Fruit fly (Drosophila melanogaster) whole organism, wandering third instar larva: Measurements from ENCODE around the gene RpL27A.

Experiments used
- Abd-B ChIP-seq: fragments of >200 bp; optimal IDR thresholded peaks from 2 replicates; lab custom pipeline; 2017; ENCODE audit warnings: missing biosample characterization, missing genetic modification characterization
- CG9705 ChIP-seq: fragments of 200-800 bp; sonication (Bioruptor generic); optimal IDR thresholded peaks from 2 replicates; lab custom pipeline; 2018; ENCODE audit warnings: missing biosample characterization, mild to moderate bottlenecking, missing genetic modification characterization
- CrebA ChIP-seq: fragments of 200-800 bp; sonication (Bioruptor generic); optimal IDR thresholded peaks from 2 replicates; lab custom pipeline; 2016; ENCODE audit warnings: missing biosample characterization, mild to moderate bottlenecking, missing genetic modification characterization, borderline replicate concordance
- Dfd ChIP-seq: fragments of >200 bp; optimal IDR thresholded peaks from 2 replicates; lab custom pipeline; 2017; ENCODE audit warnings: missing biosample characterization, missing genetic modification characterization
- Dif ChIP-seq: fragments of 200-275, 200-300 bp; sonication (Bioruptor generic); optimal IDR thresholded peaks from 2 replicates; lab custom pipeline; 2018; ENCODE audit warnings: missing biosample characterization, missing genetic modification characterization; ENCODE audit not compliant: partially characterized antibody
- GATAd ChIP-seq: sonication (Bioruptor generic); optimal IDR thresholded peaks from 2 replicates; lab custom pipeline; 2016; ENCODE audit warnings: missing biosample characterization, missing genetic modification characterization
- HLH106 ChIP-seq: fragments of 200-800 bp; optimal IDR thresholded peaks from 3 replicates; lab custom pipeline; 2019; ENCODE audit warnings: missing biosample characterization, mild to moderate bottlenecking, missing genetic modification characterization, moderate library complexity
- Hnf4 ChIP-seq: fragments of 200-800 bp; sonication (Bioruptor generic); optimal IDR thresholded peaks from 2 replicates; lab custom pipeline; 2016; ENCODE audit warnings: missing biosample characterization, mild to moderate bottlenecking, missing genetic modification characterization
- Hr78 ChIP-seq: fragments of >200 bp; optimal IDR thresholded peaks from 2 replicates; lab custom pipeline; 2017; ENCODE audit warnings: missing biosample characterization, missing genetic modification characterization
- Hr83 ChIP-seq: fragments of 200-300 bp; sonication (Bioruptor generic); optimal IDR thresholded peaks from 2 replicates; lab custom pipeline; 2016; ENCODE audit warnings: missing biosample characterization, mild to moderate bottlenecking, missing genetic modification characterization, moderate library complexity; ENCODE audit not compliant: poor library complexity, severe bottlenecking
- Jra ChIP-seq: sonication (Bioruptor generic); optimal IDR thresholded peaks from 2 replicates; lab custom pipeline; 2016; ENCODE audit warnings: missing biosample characterization, missing genetic modification characterization
- Mio ChIP-seq: sonication (Bioruptor generic); optimal IDR thresholded peaks from 2 replicates; lab custom pipeline; 2016; ENCODE audit warnings: missing biosample characterization, missing genetic modification characterization
- Myc ChIP-seq: fragments of >200 bp; optimal IDR thresholded peaks from 2 replicates; lab custom pipeline; 2017
- N ChIP-seq: fragments of >200 bp; optimal IDR thresholded peaks from 2 replicates; lab custom pipeline; 2018; ENCODE audit warnings: missing biosample characterization, missing external identifiers, missing genetic modification characterization
- OdsH ChIP-seq: fragments of 200-800 bp; sonication (Bioruptor generic); optimal IDR thresholded peaks from 2 replicates; lab custom pipeline; 2016; ENCODE audit warnings: missing biosample characterization, mild to moderate bottlenecking, missing genetic modification characterization
- Rel ChIP-seq, 2 experiments: fragments of 200-800 bp; sonication (Bioruptor generic) in 1 of 2; optimal IDR thresholded peaks; 2 replicates in 1 of 2; 3 replicates in 1 of 2; lab custom pipeline; 2016 to 2019; ENCODE audit warnings: mild to moderate bottlenecking in 2 of 2, missing biosample characterization in 2 of 2, missing genetic modification characterization in 2 of 2, moderate library complexity in 1 of 2
- Sp1 ChIP-seq: fragments of 200-800 bp; sonication (Bioruptor generic); optimal IDR thresholded peaks from 3 replicates; lab custom pipeline; 2019; ENCODE audit warnings: missing biosample characterization, mild to moderate bottlenecking, missing genetic modification characterization, moderate library complexity
- Vsx2 ChIP-seq: fragments of 200-300, 225-300 bp; sonication (Bioruptor generic); optimal IDR thresholded peaks from 2 replicates; lab custom pipeline; 2018; ENCODE audit warnings: missing biosample characterization, missing genetic modification characterization; ENCODE audit not compliant: partially characterized antibody
- br ChIP-seq: fragments of 200-800 bp; sonication (Bioruptor generic); optimal IDR thresholded peaks from 2 replicates; lab custom pipeline; 2016; ENCODE audit warnings: missing biosample characterization, missing genetic modification characterization
- brk ChIP-seq: fragments of 200-800 bp; sonication (Bioruptor generic); optimal IDR thresholded peaks from 2 replicates; lab custom pipeline; 2016; ENCODE audit warnings: missing biosample characterization, mild to moderate bottlenecking, missing genetic modification characterization
- dl ChIP-seq, 2 experiments: fragments of 175-275, 200-275 bp in 1 of 2; fragments of 200-275 bp in 1 of 2; sonication (Bioruptor generic); optimal IDR thresholded peaks; lab custom pipeline; 2018; ENCODE audit warnings: mild to moderate bottlenecking in 2 of 2, missing biosample characterization in 2 of 2, missing genetic modification characterization in 2 of 2, moderate library complexity in 2 of 2; ENCODE audit not compliant: partially characterized antibody in 2 of 2, insufficient read depth in 1 of 2
- dmrt93B ChIP-seq: fragments of 200-800 bp; sonication (Bioruptor generic); optimal IDR thresholded peaks from 2 replicates; lab custom pipeline; 2018; ENCODE audit warnings: missing biosample characterization, mild to moderate bottlenecking, missing genetic modification characterization
- dsf ChIP-seq: sonication (Bioruptor generic); optimal IDR thresholded peaks from 2 replicates; lab custom pipeline; 2016; ENCODE audit warnings: missing biosample characterization, missing genetic modification characterization, borderline replicate concordance
- foxo ChIP-seq, 2 experiments: fragments of 200-800 bp; sonication (Bioruptor generic); optimal IDR thresholded peaks; 2 replicates in 1 of 2; 3 replicates in 1 of 2; lab custom pipeline; 2016 to 2017; ENCODE audit warnings: missing biosample characterization in 2 of 2, missing genetic modification characterization in 2 of 2
- fru ChIP-seq: fragments of 200-800 bp; sonication (Bioruptor generic); optimal IDR thresholded peaks from 3 replicates; lab custom pipeline; 2016; ENCODE audit warnings: missing biosample characterization, mild to moderate bottlenecking, missing genetic modification characterization
- h ChIP-seq: fragments of 200-800 bp; sonication (Bioruptor generic); optimal IDR thresholded peaks from 3 replicates; lab custom pipeline; 2016; ENCODE audit warnings: missing biosample characterization, mild to moderate bottlenecking, missing genetic modification characterization
- jim ChIP-seq: fragments of 175-275, 200-325 bp; sonication (Bioruptor generic); optimal IDR thresholded peaks from 2 replicates; lab custom pipeline; 2016; ENCODE audit warnings: missing biosample characterization, mild to moderate bottlenecking, missing genetic modification characterization
- lola ChIP-seq: fragments of >200 bp; optimal IDR thresholded peaks from 2 replicates; lab custom pipeline; 2017; ENCODE audit warnings: missing biosample characterization, missing genetic modification characterization
- pan ChIP-seq: fragments of >200 bp; optimal IDR thresholded peaks from 2 replicates; lab custom pipeline; 2017
- psq ChIP-seq: fragments of 200-800 bp; sonication (Bioruptor generic); optimal IDR thresholded peaks from 3 replicates; lab custom pipeline; 2017; ENCODE audit warnings: missing biosample characterization, mild to moderate bottlenecking, missing genetic modification characterization, moderate library complexity
- rgr ChIP-seq: fragments of 200-800 bp; sonication (Bioruptor generic); optimal IDR thresholded peaks from 3 replicates; lab custom pipeline; 2016; ENCODE audit warnings: missing biosample characterization, mild to moderate bottlenecking, missing genetic modification characterization
- sage ChIP-seq: fragments of 200-800 bp; sonication (Bioruptor generic); optimal IDR thresholded peaks from 2 replicates; lab custom pipeline; 2016; ENCODE audit warnings: missing biosample characterization, mild to moderate bottlenecking, missing genetic modification characterization
- sv ChIP-seq: fragments of 200-800 bp; sonication (Bioruptor generic); optimal IDR thresholded peaks from 3 replicates; lab custom pipeline; 2016; ENCODE audit warnings: missing biosample characterization, missing genetic modification characterization
- tai ChIP-seq: sonication (Bioruptor generic); optimal IDR thresholded peaks from 2 replicates; lab custom pipeline; 2016; ENCODE audit warnings: missing biosample characterization, missing genetic modification characterization
- usp ChIP-seq: fragments of >200 bp; optimal IDR thresholded peaks from 2 replicates; lab custom pipeline; 2017; ENCODE audit warnings: missing biosample characterization, missing genetic modification characterization
- woc ChIP-seq: sonication (Bioruptor generic); optimal IDR thresholded peaks from 2 replicates; lab custom pipeline; 2016; ENCODE audit warnings: missing biosample characterization, mild to moderate bottlenecking, missing genetic modification characterization

Gene RpL27A

dm6 chr2L:4456539-4456994 lies 1.6 kb downstream of the RpL27A start, which contains the start of gene Gs1l:
TSS of gene Gs1l (minus strand) at chr2L:4456807.
- TF ChIP-seq Dif (GFP tag; lab: Kevin White, UChicago) = no peak
- peak; percentile 56 for TF ChIP-seq woc (GFP tag; lab: Kevin White, UChicago)
- no peak for TF ChIP-seq sage (GFP tag; lab: Kevin White, UChicago)
- no peak for TF ChIP-seq Rel (GFP tag; optimal IDR thresholded peaks at IDR 0.05; lab: Kevin White, UChicago)
- TF ChIP-seq Rel (tag; optimal IDR thresholded peaks at IDR 0.05; lab: Kevin White, UChicago) = peak; percentile 26
- peak; percentile 25 for TF ChIP-seq Sp1 (GFP tag; lab: Kevin White, UChicago)

- TF ChIP-seq GATAd (GFP tag; lab: Kevin White, UChicago) (no peak), CrebA (GFP tag; lab: Kevin White, UChicago) (no peak), rgr (GFP tag; lab: Kevin White, UChicago) (peak; percentile 15), Sp1 (GFP tag; lab: Kevin White, UChicago) (no peak), Myc (lab: Kevin White, UChicago) (peak; percentile 49)
- TF ChIP-seq, all 38 proteins: peak for 2
Observed at dm6 chr2L:4454009-4454689, 4.0 kb downstream of the RpL27A start, which contains the start of the genes Secp43 and ND-B8. TSS of gene Secp43 (minus strand) at chr2L:4454453. TSS of gene ND-B8 (plus strand) at chr2L:4454626.

dm6 chr2L:4452798-4453197 lies 5.4 kb downstream of the RpL27A start, which contains the start of gene CG15439:
TSS of gene CG15439 (minus strand) at chr2L:4453038.
- TF ChIP-seq CG9705 (GFP tag; lab: Kevin White, UChicago) (no peak), sv (GFP tag; lab: Kevin White, UChicago) (no peak), fru (no peak), pan (no peak), Myc (lab: Kevin White, UChicago) (no peak), dl (GFP tag; optimal IDR thresholded peaks at IDR 0.05; lab: Kevin White, UChicago; ENCODE audit: insufficient read depth in 1 of 2, partially characterized antibody in 2 of 2) (no peak), GATAd (GFP tag; lab: Kevin White, UChicago) (no peak), Hr78 (GFP tag; lab: Kevin White, UChicago) (no peak), OdsH (GFP tag; lab: Kevin White, UChicago) (no peak), Dif (GFP tag; lab: Kevin White, UChicago) (no peak), Dfd (GFP tag; lab: Kevin White, UChicago) (no peak), woc (GFP tag; lab: Kevin White, UChicago) (no peak), psq (GFP tag; lab: Kevin White, UChicago) (no peak), br (no peak), jim (GFP tag; lab: Kevin White, UChicago) (no peak), dsf (GFP tag; lab: Kevin White, UChicago) (no peak), tai (no peak), N (no peak), brk (GFP tag; lab: Kevin White, UChicago) (no peak), usp (GFP tag; lab: Kevin White, UChicago) (no peak)

dm6 chr2L:4448582-4449016 lies 9.6 kb downstream of the RpL27A start, which contains the start of gene MFS18:
TSS of gene MFS18 (minus strand) at chr2L:4448635.
- TF ChIP-seq Dfd (GFP tag; lab: Kevin White, UChicago) = no peak
- peak; percentile 97 for TF ChIP-seq OdsH (GFP tag; lab: Kevin White, UChicago)
- no peak for TF ChIP-seq brk (GFP tag; lab: Kevin White, UChicago)
- TF ChIP-seq foxo (GFP tag; optimal IDR thresholded peaks at IDR 0.05; lab: Kevin White, UChicago) = peak; percentile 56 to 96
- TF ChIP-seq Rel (GFP tag; optimal IDR thresholded peaks at IDR 0.05; lab: Kevin White, UChicago) = peak; percentile 39
- TF ChIP-seq Rel (tag; optimal IDR thresholded peaks at IDR 0.05; lab: Kevin White, UChicago) = peak; percentile 60
- no peak for TF ChIP-seq Vsx2 (GFP tag; lab: Kevin White, UChicago)
- no peak for TF ChIP-seq jim (GFP tag; lab: Kevin White, UChicago)
- TF ChIP-seq tai = no peak
- TF ChIP-seq HLH106 (tag; lab: Kevin White, UChicago) = peak; percentile 97
- TF ChIP-seq Jra = no peak
- peak; percentile 96 for TF ChIP-seq rgr (GFP tag; lab: Kevin White, UChicago)
- no peak for TF ChIP-seq Dif (GFP tag; lab: Kevin White, UChicago)
- peak; percentile 92 for TF ChIP-seq fru
- peak; percentile 50 for TF ChIP-seq Hr83
- peak; percentile 95 for TF ChIP-seq psq (GFP tag; lab: Kevin White, UChicago)
- no peak for TF ChIP-seq Hr78 (GFP tag; lab: Kevin White, UChicago)
- no peak for TF ChIP-seq CrebA (GFP tag; lab: Kevin White, UChicago)
- TF ChIP-seq pan = no peak
- peak; percentile 87 for TF ChIP-seq CG9705 (GFP tag; lab: Kevin White, UChicago)
- TF ChIP-seq sv (GFP tag; lab: Kevin White, UChicago) = peak; percentile 97
- TF ChIP-seq sage (GFP tag; lab: Kevin White, UChicago) = peak; percentile 95
- TF ChIP-seq GATAd (GFP tag; lab: Kevin White, UChicago) = peak; percentile 77
- no peak for TF ChIP-seq Mio
- TF ChIP-seq Hnf4 (GFP tag; lab: Kevin White, UChicago) = no peak
- peak; percentile 97 for TF ChIP-seq dmrt93B
- TF ChIP-seq Sp1 (GFP tag; lab: Kevin White, UChicago) = peak; percentile 94
- no peak for TF ChIP-seq Abd-B (GFP tag; lab: Kevin White, UChicago)
- TF ChIP-seq lola (GFP tag; lab: Kevin White, UChicago) = no peak
- TF ChIP-seq woc (GFP tag; lab: Kevin White, UChicago) = peak; percentile 87
- TF ChIP-seq dl (GFP tag; optimal IDR thresholded peaks at IDR 0.05; lab: Kevin White, UChicago; ENCODE audit: insufficient read depth in 1 of 2, partially characterized antibody in 2 of 2) = no peak
- TF ChIP-seq Myc (lab: Kevin White, UChicago) = peak; percentile 77
- peak; percentile 96 for TF ChIP-seq h (GFP tag; lab: Kevin White, UChicago)
- peak; percentile 87 for TF ChIP-seq br
- TF ChIP-seq dsf (GFP tag; lab: Kevin White, UChicago) = peak; percentile 89
